Worm (Caenorhabditis elegans) whole organism, mixed stage, embryonic: Measurements from ENCODE around the gene C16D9.5.

Experiments
- bed-3 ChIP-seq: fragments of 200-800 bp; sonication (Bioruptor generic); optimal IDR thresholded peaks from 3 replicates; lab custom pipeline; 2018; ENCODE audit warnings: mild to moderate bottlenecking, missing genetic modification characterization, moderate library complexity, missing compliant biosample characterization
- blmp-1 ChIP-seq: fragments of 150-350 bp; optimal IDR thresholded peaks from 2 replicates; lab custom pipeline; 2014; ENCODE audit warnings: missing biosample characterization, missing genetic modification characterization
- ceh-39 ChIP-seq: fragments of 150-350 bp; optimal IDR thresholded peaks from 2 replicates; lab custom pipeline; 2014; ENCODE audit warnings: missing biosample characterization, missing genetic modification characterization
- ceh-43 ChIP-seq: fragments of 200-800 bp; sonication (Bioruptor generic); optimal IDR thresholded peaks from 2 replicates; lab custom pipeline; 2018; ENCODE audit warnings: mild to moderate bottlenecking, missing genetic modification characterization, moderate library complexity, missing compliant biosample characterization
- ceh-83 ChIP-seq: fragments of 200-800 bp; sonication (Bioruptor generic); optimal IDR thresholded peaks from 2 replicates; lab custom pipeline; 2018; ENCODE audit warnings: mild to moderate bottlenecking, missing genetic modification characterization, missing compliant biosample characterization
- ces-1 ChIP-seq: fragments of 150-350 bp; optimal IDR thresholded peaks from 2 replicates; lab custom pipeline; 2014; ENCODE audit warnings: missing biosample characterization, missing genetic modification reagents, missing genetic modification characterization
- drap-1 ChIP-seq: fragments of 200-800 bp; sonication (Bioruptor generic); optimal IDR thresholded peaks from 3 replicates; lab custom pipeline; 2018; ENCODE audit warnings: mild to moderate bottlenecking, missing genetic modification characterization, missing compliant biosample characterization
- elt-1 ChIP-seq: sonication (generic microtip); optimal IDR thresholded peaks from 2 replicates; lab custom pipeline; 2017; ENCODE audit warnings: missing genetic modification characterization, mild to moderate bottlenecking, missing compliant biosample characterization, antibody characterized with exemption, moderate library complexity, borderline replicate concordance; ENCODE audit not compliant: insufficient read depth
- elt-3 ChIP-seq: fragments of 150-350 bp; optimal IDR thresholded peaks from 2 replicates; lab custom pipeline; 2014; ENCODE audit warnings: missing biosample characterization, missing genetic modification characterization
- flh-1 ChIP-seq: fragments of 200-800 bp; sonication (Bioruptor generic); optimal IDR thresholded peaks from 2 replicates; lab custom pipeline; 2018; ENCODE audit warnings: mild to moderate bottlenecking, missing genetic modification characterization, moderate library complexity, missing compliant biosample characterization
- hlh-1 ChIP-seq: fragments of 150-350 bp; optimal IDR thresholded peaks from 2 replicates; lab custom pipeline; 2014; ENCODE audit warnings: missing biosample characterization, missing genetic modification reagents, missing genetic modification characterization
- lin-13 ChIP-seq: fragments of 150-350 bp; optimal IDR thresholded peaks from 2 replicates; lab custom pipeline; 2014; ENCODE audit warnings: missing biosample characterization, missing genetic modification characterization
- lin-32 ChIP-seq: fragments of 200-800 bp; sonication (Bioruptor generic); optimal IDR thresholded peaks from 2 replicates; lab custom pipeline; 2018; ENCODE audit warnings: mild to moderate bottlenecking, missing genetic modification characterization, missing compliant biosample characterization
- lsy-2 ChIP-seq: fragments of 150-350 bp; optimal IDR thresholded peaks from 2 replicates; lab custom pipeline; 2014; ENCODE audit warnings: missing biosample characterization, missing genetic modification characterization
- mab-5 ChIP-seq: fragments of 150-350 bp; optimal IDR thresholded peaks from 2 replicates; lab custom pipeline; 2014; ENCODE audit warnings: missing biosample characterization, missing genetic modification characterization
- mep-1 ChIP-seq: fragments of 150-350 bp; optimal IDR thresholded peaks from 2 replicates; lab custom pipeline; 2017; ENCODE audit warnings: missing biosample characterization, missing genetic modification reagents, missing genetic modification characterization, inconsistent platforms
- nhr-12 ChIP-seq: fragments of 150-350 bp; optimal IDR thresholded peaks from 2 replicates; lab custom pipeline; 2014; ENCODE audit warnings: missing biosample characterization, missing genetic modification characterization
- nhr-2 ChIP-seq: fragments of 150-350 bp; optimal IDR thresholded peaks from 2 replicates; lab custom pipeline; 2014; ENCODE audit warnings: missing biosample characterization, missing genetic modification characterization
- nhr-237 ChIP-seq: fragments of 150-350 bp; optimal IDR thresholded peaks from 2 replicates; lab custom pipeline; 2014; ENCODE audit warnings: missing biosample characterization, missing genetic modification characterization
- nhr-28 ChIP-seq: fragments of 150-350 bp; optimal IDR thresholded peaks from 2 replicates; lab custom pipeline; 2014; ENCODE audit warnings: missing biosample characterization, missing genetic modification characterization
- nhr-76 ChIP-seq: sonication (generic microtip); optimal IDR thresholded peaks from 2 replicates; lab custom pipeline; 2017; ENCODE audit warnings: missing biosample characterization, missing genetic modification characterization
- pha-4 ChIP-seq: fragments of 150-350 bp; optimal IDR thresholded peaks from 2 replicates; lab custom pipeline; 2018; ENCODE audit warnings: missing biosample characterization, missing genetic modification reagents, missing genetic modification characterization
- snpc-4 ChIP-seq: fragments of 150-350 bp; optimal IDR thresholded peaks from 2 replicates; lab custom pipeline; 2014; ENCODE audit warnings: missing biosample characterization, missing genetic modification characterization
- tbx-8 ChIP-seq: fragments of 200-800 bp; sonication (Bioruptor generic); optimal IDR thresholded peaks from 2 replicates; lab custom pipeline; 2018; ENCODE audit warnings: mild to moderate bottlenecking, missing genetic modification characterization, moderate library complexity, missing compliant biosample characterization
- unc-39 ChIP-seq: fragments of 150-350 bp; optimal IDR thresholded peaks from 2 replicates; lab custom pipeline; 2014; ENCODE audit warnings: missing biosample characterization, missing genetic modification characterization
- unc-62 ChIP-seq: fragments of 150-350 bp; optimal IDR thresholded peaks from 2 replicates; lab custom pipeline; 2014; ENCODE audit warnings: missing biosample characterization, missing genetic modification reagents, missing genetic modification characterization
- zip-8 ChIP-seq: fragments of 150-350 bp; optimal IDR thresholded peaks from 2 replicates; lab custom pipeline; 2014; ENCODE audit warnings: missing biosample characterization, missing genetic modification characterization
- ztf-11 ChIP-seq: fragments of 150-350 bp; optimal IDR thresholded peaks from 2 replicates; lab custom pipeline; 2014; ENCODE audit warnings: missing biosample characterization, missing genetic modification characterization

Gene C16D9.5

ce11 chrV:8217661-8218265, 27.6 kb downstream of the C16D9.5 start, which contains the start of gene K07C11.8:
K07C11.8 (minus strand) TSS chrV:8217884.
- TF ChIP-seq lsy-2 (tag; lab: Kevin White, UChicago) (no peak), tbx-8 (no peak), ces-1 (peak; percentile 3)

DNA sequence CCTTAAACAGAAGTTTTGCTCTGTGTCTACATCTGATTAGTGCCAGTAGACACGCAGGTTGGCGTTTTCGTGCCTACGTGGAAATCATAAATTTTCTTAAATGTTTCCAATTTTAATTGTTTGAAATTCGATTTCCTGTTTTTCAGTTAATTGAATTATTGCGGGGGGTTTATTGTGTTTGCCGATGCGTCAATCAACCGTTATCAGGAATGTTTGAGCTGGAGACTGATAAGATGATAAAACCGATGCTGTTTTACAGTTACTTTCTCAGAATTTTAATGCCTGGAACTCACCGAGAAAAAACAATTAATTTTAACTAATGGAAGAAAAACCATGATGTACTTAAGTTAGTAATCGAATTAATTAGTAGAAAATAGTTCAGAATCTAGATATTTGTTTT, 28.2 kb downstream of the C16D9.5 start:
- TF ChIP-seq unc-62 (GFP tag; lab: Kevin White, UChicago) = no peak
- TF ChIP-seq bed-3 (GFP tag; lab: Kevin White, UChicago) = no peak
- TF ChIP-seq snpc-4 = no peak
- TF ChIP-seq, all 35 proteins: peak for 0

DNA sequence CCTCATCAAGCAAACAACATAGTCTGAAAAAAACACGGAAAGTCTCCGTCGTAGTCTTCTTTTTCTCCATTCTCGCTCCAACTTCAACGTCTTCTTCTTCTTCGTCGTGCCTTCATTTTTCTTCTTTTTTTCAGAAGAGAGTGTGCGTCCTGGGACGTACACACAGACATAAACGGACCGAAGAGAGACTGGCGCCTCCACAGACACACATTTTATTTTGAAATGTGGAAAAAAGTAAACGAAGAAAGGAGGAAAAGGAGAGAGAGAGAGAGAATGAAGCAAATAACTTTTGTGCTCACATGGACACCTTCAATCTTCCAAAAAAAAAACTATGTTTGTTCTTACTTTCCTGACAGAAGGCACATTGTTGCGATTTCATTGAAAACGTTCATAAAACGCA, 30.2 kb downstream of the C16D9.5 start:
- TF ChIP-seq ztf-11 = no peak
- TF ChIP-seq, all 35 proteins: peak for 0

ce11 chrV:8213868-8214267, 31.5 kb downstream of the C16D9.5 start, which contains the start of gene K07C11.7:
K07C11.7 (minus strand) TSS chrV:8213968.
- no peak for TF ChIP-seq snpc-4
- TF ChIP-seq zip-8 (tag; lab: Kevin White, UChicago) = no peak
- TF ChIP-seq lin-32 (GFP tag; lab: Kevin White, UChicago) = no peak
- no peak for TF ChIP-seq unc-62 (GFP tag; lab: Kevin White, UChicago)
- TF ChIP-seq hlh-1 (tag; lab: Kevin White, UChicago) = no peak
- TF ChIP-seq nhr-76 = no peak
- no peak for TF ChIP-seq nhr-28
- TF ChIP-seq, all 35 proteins: peak for 0

DNA sequence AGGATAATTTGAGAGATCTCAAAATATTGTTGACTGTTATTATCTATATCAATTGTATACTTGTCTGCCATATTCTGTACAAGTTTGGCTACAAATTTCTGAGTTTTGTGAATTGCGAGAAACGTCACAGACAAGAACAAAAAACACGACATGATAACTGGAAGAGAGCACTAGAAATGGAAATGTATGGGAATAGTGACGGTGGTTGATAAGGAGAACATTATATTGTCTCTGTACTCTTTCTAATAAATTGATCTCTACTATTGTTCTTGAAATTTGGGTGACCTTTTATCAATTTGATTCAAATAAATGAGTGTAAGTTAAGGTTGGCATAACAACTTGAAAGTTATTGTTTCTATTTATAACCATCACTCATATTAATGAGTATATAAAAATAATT, 32.5 kb downstream of the C16D9.5 start:
- TF ChIP-seq ceh-43 (GFP tag; lab: Kevin White, UChicago) (no peak), nhr-2 (tag; lab: Kevin White, UChicago) (no peak), hlh-1 (tag; lab: Kevin White, UChicago) (no peak), lsy-2 (tag; lab: Kevin White, UChicago) (no peak), nhr-28 (no peak), pha-4 (tag; lab: Kevin White, UChicago) (no peak), nhr-237 (no peak), bed-3 (GFP tag; lab: Kevin White, UChicago) (no peak), snpc-4 (no peak), ces-1 (no peak), ceh-83 (GFP tag; lab: Kevin White, UChicago) (no peak), lin-13 (no peak), ceh-39 (tag; lab: Kevin White, UChicago) (no peak), nhr-12 (tag; lab: Kevin White, UChicago) (no peak), elt-1 (tag; lab: Kevin White, UChicago) (no peak), unc-39 (tag; lab: Kevin White, UChicago) (no peak)

DNA sequence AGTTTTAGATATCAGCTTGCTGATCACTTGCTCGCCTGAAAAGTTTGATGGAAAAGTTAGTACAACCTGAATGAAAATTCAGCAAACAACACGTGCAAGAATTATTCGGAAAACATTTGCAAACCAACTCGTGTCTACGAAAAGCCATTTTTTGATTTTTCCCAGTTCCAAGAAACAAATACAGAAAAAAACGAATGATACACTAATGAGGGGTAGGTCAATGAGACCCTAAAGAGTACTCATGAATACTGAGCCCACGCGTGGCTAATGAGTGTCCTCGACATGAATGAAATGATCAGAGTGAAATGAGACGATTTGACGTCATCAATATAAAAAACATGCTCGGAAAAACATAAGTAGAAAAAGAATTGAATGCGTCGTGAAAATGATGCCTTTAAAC, 33.4 kb downstream of the C16D9.5 start:
- no peak for TF ChIP-seq snpc-4
- TF ChIP-seq nhr-12 (tag; lab: Kevin White, UChicago) = no peak
- no peak for TF ChIP-seq hlh-1 (tag; lab: Kevin White, UChicago)
- no peak for TF ChIP-seq drap-1 (GFP tag; lab: Kevin White, UChicago)
- TF ChIP-seq blmp-1 (tag; lab: Kevin White, UChicago) = no peak
- no peak for TF ChIP-seq elt-3 (tag; lab: Kevin White, UChicago)
- TF ChIP-seq elt-1 (tag; lab: Kevin White, UChicago) = no peak
- TF ChIP-seq mab-5 (tag; lab: Kevin White, UChicago) = no peak
- no peak for TF ChIP-seq bed-3 (GFP tag; lab: Kevin White, UChicago)
- no peak for TF ChIP-seq mep-1
- no peak for TF ChIP-seq flh-1 (GFP tag; lab: Kevin White, UChicago)
- no peak for TF ChIP-seq nhr-237
- TF ChIP-seq ceh-39 (tag; lab: Kevin White, UChicago) = no peak

DNA sequence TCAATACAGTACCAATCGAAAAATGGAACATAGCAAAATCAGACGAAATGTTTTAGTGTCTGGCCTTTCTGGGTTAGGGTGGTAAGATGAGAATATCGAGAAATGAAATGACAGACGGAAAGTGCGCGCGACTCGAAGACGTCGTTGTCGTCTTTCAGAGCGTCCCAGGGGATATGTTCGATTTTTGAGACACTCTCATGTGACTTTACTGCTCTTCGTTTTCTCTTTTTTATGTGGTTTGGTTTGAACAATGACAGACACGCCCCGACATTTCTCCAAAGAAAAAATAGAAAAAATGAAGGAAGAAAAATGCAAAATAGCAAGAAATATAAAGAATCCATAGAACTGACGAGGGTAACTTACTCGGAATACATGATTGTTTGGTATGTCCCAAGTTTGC, 34.8 kb downstream of the C16D9.5 start:
- TF ChIP-seq mab-5 (tag; lab: Kevin White, UChicago) (no peak), bed-3 (GFP tag; lab: Kevin White, UChicago) (no peak), pha-4 (tag; lab: Kevin White, UChicago) (no peak)
- TF ChIP-seq, all 35 proteins: peak for 0
